Fruit fly (Drosophila melanogaster) whole organism, prepupa: ENCODE measurements around the gene ssp6.

Experiments used
- Blimp-1 ChIP-seq: fragments of 200-800 bp; sonication (Bioruptor generic); optimal IDR thresholded peaks from 3 replicates; lab custom pipeline; 2017; ENCODE audit warnings: missing biosample characterization, missing genetic modification characterization, mild to moderate bottlenecking, moderate library complexity, missing genetic modification reagents
- CG10631 ChIP-seq: fragments of 200-800 bp; sonication (Bioruptor generic); optimal IDR thresholded peaks from 2 replicates; lab custom pipeline; 2016; ENCODE audit warnings: missing biosample characterization, missing genetic modification characterization
- CG10669 ChIP-seq: fragments of 200-800 bp; sonication (Bioruptor generic); optimal IDR thresholded peaks from 3 replicates; lab custom pipeline; 2018; ENCODE audit warnings: missing biosample characterization, mild to moderate bottlenecking, missing genetic modification characterization, moderate library complexity
- CG11294 ChIP-seq: fragments of 200-800 bp; sonication (Bioruptor generic); IDR thresholded peaks from 2 replicates; pipeline ENCODE4 v1.3.6; 2022; ENCODE audit warnings: missing biosample characterization, missing genetic modification characterization
- CG11762 ChIP-seq: fragments of 200-800 bp; sonication (Bioruptor generic); optimal IDR thresholded peaks from 3 replicates; lab custom pipeline; 2016; ENCODE audit warnings: missing biosample characterization, missing genetic modification characterization; ENCODE audit not compliant: insufficient read depth
- CG11902 ChIP-seq: fragments of 200-800 bp; sonication (Bioruptor generic); optimal IDR thresholded peaks from 3 replicates; lab custom pipeline; 2016; ENCODE audit warnings: missing biosample characterization, missing genetic modification characterization
- CG15336 ChIP-seq: fragments of 200-800 bp; sonication (Bioruptor generic); IDR thresholded peaks from 2 replicates; pipeline ENCODE4 v1.3.6; 2022; ENCODE audit warnings: missing biosample characterization, missing genetic modification characterization
- CG16779 ChIP-seq: fragments of 200-800 bp; sonication (Bioruptor generic); optimal IDR thresholded peaks from 3 replicates; lab custom pipeline; 2017; ENCODE audit warnings: missing biosample characterization, mild to moderate bottlenecking, missing genetic modification characterization
- CG3032 ChIP-seq: fragments of 200-800 bp; optimal IDR thresholded peaks from 2 replicates; lab custom pipeline; 2019; ENCODE audit warnings: missing biosample characterization, mild to moderate bottlenecking, missing genetic modification characterization, moderate library complexity
- CG31627 ChIP-seq: fragments of 200-800 bp; sonication (Bioruptor generic); optimal IDR thresholded peaks from 3 replicates; lab custom pipeline; 2016; ENCODE audit warnings: missing biosample characterization, missing genetic modification characterization
- CG32006 ChIP-seq: fragments of 200-800 bp; sonication (Bioruptor generic); optimal IDR thresholded peaks from 3 replicates; lab custom pipeline; 2017; ENCODE audit warnings: missing biosample characterization, mild to moderate bottlenecking, missing genetic modification characterization
- CG34406 ChIP-seq: fragments of 200-800 bp; sonication (Bioruptor generic); optimal IDR thresholded peaks from 3 replicates; lab custom pipeline; 2016; ENCODE audit warnings: missing biosample characterization, missing genetic modification characterization
- CG3919 ChIP-seq: fragments of 200-800 bp; sonication (Bioruptor generic); optimal IDR thresholded peaks from 3 replicates; lab custom pipeline; 2016; ENCODE audit warnings: missing biosample characterization, missing genetic modification characterization
- CG6276 ChIP-seq: fragments of 200-800 bp; sonication (Bioruptor generic); optimal IDR thresholded peaks from 2 replicates; lab custom pipeline; 2017; ENCODE audit warnings: missing biosample characterization, mild to moderate bottlenecking, missing genetic modification characterization
- CG6792 ChIP-seq: fragments of 200-800 bp; sonication (Bioruptor generic); optimal IDR thresholded peaks from 3 replicates; lab custom pipeline; 2016; ENCODE audit warnings: missing biosample characterization, missing genetic modification characterization
- CG6808 ChIP-seq: fragments of 200-800 bp; sonication (Bioruptor generic); optimal IDR thresholded peaks from 3 replicates; lab custom pipeline; 2017; ENCODE audit warnings: missing biosample characterization, missing genetic modification characterization, mild to moderate bottlenecking, moderate library complexity, missing genetic modification reagents
- CG6854 ChIP-seq: fragments of 200-800 bp; sonication (Bioruptor generic); optimal IDR thresholded peaks from 2 replicates; lab custom pipeline; 2017; ENCODE audit warnings: missing biosample characterization, mild to moderate bottlenecking, missing genetic modification characterization
- CG7368 ChIP-seq: fragments of 200-800 bp; sonication (Bioruptor generic); optimal IDR thresholded peaks from 3 replicates; lab custom pipeline; 2016; ENCODE audit warnings: missing biosample characterization, missing genetic modification characterization
- CG8119 ChIP-seq: fragments of 200-800 bp; sonication (Bioruptor generic); IDR thresholded peaks from 3 replicates; pipeline ENCODE4 v1.3.6; 2022; ENCODE audit warnings: missing biosample characterization, missing genetic modification characterization
- CG8319 ChIP-seq: fragments of 200-800 bp; sonication (Bioruptor generic); optimal IDR thresholded peaks from 3 replicates; lab custom pipeline; 2016; ENCODE audit warnings: missing biosample characterization, missing genetic modification characterization
- CG9139 ChIP-seq: fragments of 200-800 bp; sonication (Bioruptor generic); optimal IDR thresholded peaks from 3 replicates; lab custom pipeline; 2017; ENCODE audit warnings: missing biosample characterization, mild to moderate bottlenecking, missing genetic modification characterization
- Eip75B ChIP-seq: fragments of 200-800 bp; sonication (Bioruptor generic); optimal IDR thresholded peaks from 3 replicates; lab custom pipeline; 2016; ENCODE audit warnings: missing biosample characterization, missing genetic modification characterization
- Eip78C ChIP-seq: fragments of 200-800 bp; sonication (Bioruptor generic); peaks from one replicate; lab custom pipeline; 2016; ENCODE audit warnings: missing biosample characterization, missing genetic modification characterization
- Eip93F ChIP-seq: fragments of 200-800 bp; sonication (Bioruptor generic); optimal IDR thresholded peaks from 2 replicates; lab custom pipeline; 2016; ENCODE audit warnings: missing biosample characterization, mild to moderate bottlenecking, missing genetic modification characterization
- Ets21C ChIP-seq: fragments of 200-800 bp; sonication (Bioruptor generic); optimal IDR thresholded peaks from 3 replicates; lab custom pipeline; 2016; ENCODE audit warnings: missing biosample characterization, missing genetic modification characterization
- Ets96B ChIP-seq: fragments of 200-800 bp; optimal IDR thresholded peaks from 2 replicates; lab custom pipeline; 2019; ENCODE audit warnings: missing biosample characterization, mild to moderate bottlenecking, missing genetic modification characterization, moderate library complexity
- Gug ChIP-seq: fragments of 200-800 bp; sonication (Bioruptor generic); IDR thresholded peaks from 2 replicates; pipeline ENCODE4 v1.3.6; 2022; ENCODE audit warnings: missing biosample characterization, missing genetic modification characterization
- Hr38 ChIP-seq: sonication (Bioruptor generic); optimal IDR thresholded peaks from 2 replicates; lab custom pipeline; 2016; ENCODE audit warnings: missing biosample characterization, missing genetic modification characterization
- Hr39 ChIP-seq: fragments of 200-800 bp; sonication (Bioruptor generic); optimal IDR thresholded peaks from 2 replicates; lab custom pipeline; 2016; ENCODE audit warnings: missing biosample characterization, missing genetic modification characterization
- Hr4 ChIP-seq: fragments of 200-800 bp; sonication (Bioruptor generic); optimal IDR thresholded peaks from 3 replicates; lab custom pipeline; 2016; ENCODE audit warnings: missing biosample characterization, missing genetic modification characterization
- Lpt ChIP-seq: fragments of 200-800 bp; sonication (Bioruptor generic); optimal IDR thresholded peaks from 3 replicates; lab custom pipeline; 2016; ENCODE audit warnings: missing biosample characterization, missing genetic modification characterization
- OdsH ChIP-seq: fragments of 200-800 bp; sonication (Bioruptor generic); optimal IDR thresholded peaks from 3 replicates; lab custom pipeline; 2016; ENCODE audit warnings: missing biosample characterization, missing genetic modification characterization
- Sox102F ChIP-seq: fragments of 200-800 bp; sonication (Bioruptor generic); optimal IDR thresholded peaks from 2 replicates; lab custom pipeline; 2016; ENCODE audit warnings: missing biosample characterization, mild to moderate bottlenecking, missing genetic modification characterization
- Sox14 ChIP-seq: fragments of 200-800 bp; sonication (Bioruptor generic); optimal IDR thresholded peaks from 3 replicates; lab custom pipeline; 2016; ENCODE audit warnings: missing biosample characterization, missing genetic modification characterization
- Sox15 ChIP-seq: fragments of 200-800 bp; sonication (Bioruptor generic); optimal IDR thresholded peaks from 3 replicates; lab custom pipeline; 2016; ENCODE audit warnings: missing biosample characterization, missing genetic modification characterization
- achi ChIP-seq: fragments of 200-800 bp; sonication (Bioruptor generic); optimal IDR thresholded peaks from 3 replicates; lab custom pipeline; 2016; ENCODE audit warnings: missing biosample characterization, missing genetic modification characterization
- cyc ChIP-seq: fragments of 200-800 bp; sonication (Bioruptor generic); optimal IDR thresholded peaks from 3 replicates; lab custom pipeline; 2016; ENCODE audit warnings: missing biosample characterization, missing genetic modification characterization
- dac ChIP-seq: fragments of 200-800 bp; sonication (Bioruptor generic); optimal IDR thresholded peaks from 2 replicates; lab custom pipeline; 2017; ENCODE audit warnings: missing biosample characterization, mild to moderate bottlenecking, missing genetic modification characterization
- dsx ChIP-seq: fragments of 200-800 bp; optimal IDR thresholded peaks from 3 replicates; lab custom pipeline; 2019; ENCODE audit warnings: missing biosample characterization, mild to moderate bottlenecking, missing genetic modification characterization, moderate library complexity; ENCODE audit not compliant: poor library complexity, severe bottlenecking
- eg ChIP-seq: fragments of 200-800 bp; sonication (Bioruptor generic); IDR thresholded peaks from 3 replicates; pipeline ENCODE4 v1.3.6; 2022; ENCODE audit warnings: missing biosample characterization, missing genetic modification characterization
- esn ChIP-seq: fragments of 200-800 bp; sonication (Bioruptor generic); optimal IDR thresholded peaks from 2 replicates; lab custom pipeline; 2016; ENCODE audit warnings: missing biosample characterization, mild to moderate bottlenecking, missing genetic modification characterization, moderate library complexity
- fd59A ChIP-seq: fragments of 200-800 bp; sonication (Bioruptor generic); optimal IDR thresholded peaks from 2 replicates; lab custom pipeline; 2017; ENCODE audit warnings: missing biosample characterization, mild to moderate bottlenecking, missing genetic modification characterization, missing genetic modification reagents
- fd85E ChIP-seq: fragments of 200-800 bp; sonication (Bioruptor generic); optimal IDR thresholded peaks from 3 replicates; lab custom pipeline; 2016; ENCODE audit warnings: missing biosample characterization, missing genetic modification characterization
- fkh ChIP-seq: fragments of 200-800 bp; sonication (Bioruptor generic); optimal IDR thresholded peaks from 3 replicates; lab custom pipeline; 2017; ENCODE audit warnings: missing biosample characterization, mild to moderate bottlenecking, missing genetic modification characterization, moderate library complexity
- lz ChIP-seq: fragments of 200-800 bp; sonication (Bioruptor generic); optimal IDR thresholded peaks from 3 replicates; lab custom pipeline; 2016; ENCODE audit warnings: missing biosample characterization, missing genetic modification characterization
- net ChIP-seq: fragments of 200-800 bp; sonication (Bioruptor generic); optimal IDR thresholded peaks from 3 replicates; lab custom pipeline; 2016; ENCODE audit warnings: missing biosample characterization, missing genetic modification characterization
- pdm3 ChIP-seq: fragments of 200-800 bp; sonication (Bioruptor generic); optimal IDR thresholded peaks from 3 replicates; lab custom pipeline; 2016; ENCODE audit warnings: missing biosample characterization, missing genetic modification characterization
- salr ChIP-seq, 2 experiments: fragments of 200-800 bp; sonication (Bioruptor generic); optimal IDR thresholded peaks; 3 replicates each; lab custom pipeline; 2016 to 2018; ENCODE audit warnings: missing biosample characterization in 2 of 2, missing genetic modification characterization in 2 of 2, mild to moderate bottlenecking in 1 of 2
- spab ChIP-seq: fragments of 200-800 bp; sonication (Bioruptor generic); optimal IDR thresholded peaks from 2 replicates; lab custom pipeline; 2017; ENCODE audit warnings: missing biosample characterization, mild to moderate bottlenecking, missing genetic modification characterization, missing genetic modification reagents
- ss ChIP-seq, 2 experiments: fragments of 200-800 bp; sonication (Bioruptor generic); optimal IDR thresholded peaks; 2 replicates in 1 of 2; 3 replicates in 1 of 2; lab custom pipeline; 2017 to 2018; ENCODE audit warnings: mild to moderate bottlenecking in 2 of 2, missing biosample characterization in 2 of 2, missing genetic modification characterization in 2 of 2, moderate library complexity in 1 of 2
- svp ChIP-seq: fragments of 200-800 bp; sonication (Bioruptor generic); peaks from one replicate; lab custom pipeline; 2016; ENCODE audit warnings: missing biosample characterization, missing genetic modification characterization
- vri ChIP-seq: fragments of 200-800 bp; sonication (Bioruptor generic); optimal IDR thresholded peaks from 3 replicates; lab custom pipeline; 2016; ENCODE audit warnings: missing biosample characterization, mild to moderate bottlenecking, missing genetic modification characterization

Gene ssp6

dm6 chr3L:6094697-6095096 is 18.2 kb downstream of the ssp6 start, which contains the start of the genes CG10467 and loj:
CG10467 (minus strand) TSS chr3L:6094747.
loj (plus strand) TSS chr3L:6094987.
- TF ChIP-seq Hr39 (GFP tag; lab: Kevin White, UChicago) (peak; percentile 92), svp (peak; percentile 88), CG10669 (GFP tag; lab: Kevin White, UChicago) (peak; percentile 89), CG11294 (peak; percentile 94), CG6808 (GFP tag; lab: Kevin White, UChicago) (peak; percentile 75), cyc (GFP tag; lab: Kevin White, UChicago) (peak; percentile 93), CG6792 (GFP tag; lab: Kevin White, UChicago) (peak; percentile 83), CG7368 (GFP tag; lab: Kevin White, UChicago) (peak; percentile 84), Sox14 (GFP tag; lab: Kevin White, UChicago) (peak; percentile 81), Hr38 (GFP tag; lab: Kevin White, UChicago) (peak; percentile 40), Hr4 (GFP tag; lab: Kevin White, UChicago) (peak; percentile 90), CG15336 (GFP tag; lab: Robert Waterston, UW) (no peak; the same call in 1 of the 2 replicates), CG11762 (GFP tag; lab: Kevin White, UChicago) (peak; percentile 80), achi (peak; percentile 91), CG8119 (no peak; the same call in 1 of the 3 replicates), fkh (GFP tag; lab: Kevin White, UChicago) (peak; percentile 83), Gug (peak; percentile 91), CG34406 (GFP tag; lab: Kevin White, UChicago) (peak; percentile 90), CG3919 (GFP tag; lab: Kevin White, UChicago) (peak; percentile 91), CG32006 (GFP tag; lab: Kevin White, UChicago) (peak; percentile 92), CG10631 (peak; percentile 96), vri (peak; percentile 68), Blimp-1 (GFP tag; lab: Kevin White, UChicago) (peak; percentile 65), CG8319 (GFP tag; lab: Kevin White, UChicago) (peak; percentile 85), dac (peak; percentile 78), fd59A (peak; percentile 80), net (GFP tag; lab: Kevin White, UChicago) (peak; percentile 87), CG3032 (tag; lab: Kevin White, UChicago) (peak; percentile 92), Sox102F (GFP tag; lab: Kevin White, UChicago) (peak; percentile 82), eg (GFP tag; lab: Robert Waterston, UW) (peak; percentile 94), CG16779 (no peak), CG9139 (GFP tag; lab: Kevin White, UChicago) (peak; percentile 22), lz (GFP tag; lab: Kevin White, UChicago) (peak; percentile 82), Eip78C (GFP tag; lab: Kevin White, UChicago) (peak; percentile 94), CG11902 (peak; percentile 95), ss (GFP tag; optimal IDR thresholded peaks at IDR 0.05; lab: Kevin White, UChicago) (peak in 1 of 2 experiments; percentile 53), CG6276 (peak; percentile 52), CG31627 (GFP tag; lab: Kevin White, UChicago) (peak; percentile 92), Eip93F (GFP tag; lab: Kevin White, UChicago) (peak; percentile 22), spab (GFP tag; lab: Kevin White, UChicago) (peak; percentile 68), dsx (peak; percentile 82), CG6854 (GFP tag; lab: Kevin White, UChicago) (no peak), Ets21C (GFP tag; lab: Kevin White, UChicago) (peak; percentile 85), pdm3 (GFP tag; lab: Kevin White, UChicago) (peak; percentile 92), fd85E (GFP tag; lab: Kevin White, UChicago) (peak; percentile 40), Eip75B (GFP tag; lab: Kevin White, UChicago) (peak; percentile 65), esn (GFP tag; lab: Kevin White, UChicago) (peak; percentile 89), Ets96B (tag; lab: Kevin White, UChicago) (peak; percentile 89), salr (GFP tag; optimal IDR thresholded peaks at IDR 0.05; lab: Kevin White, UChicago) (peak; percentile 74 to 83), Lpt (GFP tag; lab: Kevin White, UChicago) (peak; percentile 82), OdsH (GFP tag; lab: Kevin White, UChicago) (peak; percentile 96), Sox15 (GFP tag; lab: Kevin White, UChicago) (peak; percentile 94)
